Fruit fly (Drosophila melanogaster): ENCODE results near the gene CG31342.

- no peak for TF ChIP-seq psq (optimal IDR thresholded peaks at IDR 0.05)
- no peak for TF ChIP-seq Sin3A (optimal IDR thresholded peaks at IDR 0.05)
- TF ChIP-seq h (optimal IDR thresholded peaks at IDR 0.05), result no peak
- TF ChIP-seq Myc (optimal IDR thresholded peaks at IDR 0.05), result no peak
These were observed 44.7 kb downstream of the CG31342 start, which contains the start of the genes CG46281 and CG46280 for dm6 chr3R:13030257-13031173.
